Worm (Caenorhabditis elegans) whole organism, mixed stage, embryonic: ENCODE data around the gene act-3.

Source experiments
- M03D4.4 ChIP-seq: sonication (generic microtip); optimal IDR thresholded peaks from 2 replicates; lab custom pipeline; 2017; ENCODE audit warnings: mild to moderate bottlenecking, missing genetic modification characterization, missing compliant biosample characterization
- bed-3 ChIP-seq: fragments of 200-800 bp; sonication (Bioruptor generic); optimal IDR thresholded peaks from 3 replicates; lab custom pipeline; 2018; ENCODE audit warnings: mild to moderate bottlenecking, missing genetic modification characterization, moderate library complexity, missing compliant biosample characterization
- blmp-1 ChIP-seq: fragments of 150-350 bp; optimal IDR thresholded peaks from 2 replicates; lab custom pipeline; 2014; ENCODE audit warnings: missing biosample characterization, missing genetic modification characterization
- ceh-39 ChIP-seq: fragments of 150-350 bp; optimal IDR thresholded peaks from 2 replicates; lab custom pipeline; 2014; ENCODE audit warnings: missing biosample characterization, missing genetic modification characterization
- ceh-43 ChIP-seq: fragments of 200-800 bp; sonication (Bioruptor generic); optimal IDR thresholded peaks from 2 replicates; lab custom pipeline; 2018; ENCODE audit warnings: mild to moderate bottlenecking, missing genetic modification characterization, moderate library complexity, missing compliant biosample characterization
- ceh-83 ChIP-seq: fragments of 200-800 bp; sonication (Bioruptor generic); optimal IDR thresholded peaks from 2 replicates; lab custom pipeline; 2018; ENCODE audit warnings: mild to moderate bottlenecking, missing genetic modification characterization, missing compliant biosample characterization
- ces-1 ChIP-seq: fragments of 150-350 bp; optimal IDR thresholded peaks from 2 replicates; lab custom pipeline; 2014; ENCODE audit warnings: missing biosample characterization, missing genetic modification reagents, missing genetic modification characterization
- cnd-1 ChIP-seq: fragments of 200-800 bp; sonication (Bioruptor generic); optimal IDR thresholded peaks from 2 replicates; lab custom pipeline; 2018; ENCODE audit warnings: mild to moderate bottlenecking, missing genetic modification characterization, missing compliant biosample characterization
- drap-1 ChIP-seq: fragments of 200-800 bp; sonication (Bioruptor generic); optimal IDR thresholded peaks from 3 replicates; lab custom pipeline; 2018; ENCODE audit warnings: mild to moderate bottlenecking, missing genetic modification characterization, missing compliant biosample characterization
- elt-1 ChIP-seq: sonication (generic microtip); optimal IDR thresholded peaks from 2 replicates; lab custom pipeline; 2017; ENCODE audit warnings: missing genetic modification characterization, mild to moderate bottlenecking, missing compliant biosample characterization, antibody characterized with exemption, moderate library complexity, borderline replicate concordance; ENCODE audit not compliant: insufficient read depth
- elt-3 ChIP-seq: fragments of 150-350 bp; optimal IDR thresholded peaks from 2 replicates; lab custom pipeline; 2014; ENCODE audit warnings: missing biosample characterization, missing genetic modification characterization
- flh-1 ChIP-seq: fragments of 200-800 bp; sonication (Bioruptor generic); optimal IDR thresholded peaks from 2 replicates; lab custom pipeline; 2018; ENCODE audit warnings: mild to moderate bottlenecking, missing genetic modification characterization, moderate library complexity, missing compliant biosample characterization
- ham-2 ChIP-seq: fragments of 200-800 bp; sonication (Bioruptor generic); optimal IDR thresholded peaks from 2 replicates; lab custom pipeline; 2018; ENCODE audit warnings: mild to moderate bottlenecking, missing genetic modification characterization, missing compliant biosample characterization
- hlh-1 ChIP-seq: fragments of 150-350 bp; optimal IDR thresholded peaks from 2 replicates; lab custom pipeline; 2014; ENCODE audit warnings: missing biosample characterization, missing genetic modification reagents, missing genetic modification characterization
- lin-13 ChIP-seq: fragments of 150-350 bp; optimal IDR thresholded peaks from 2 replicates; lab custom pipeline; 2014; ENCODE audit warnings: missing biosample characterization, missing genetic modification characterization
- lin-32 ChIP-seq: fragments of 200-800 bp; sonication (Bioruptor generic); optimal IDR thresholded peaks from 2 replicates; lab custom pipeline; 2018; ENCODE audit warnings: mild to moderate bottlenecking, missing genetic modification characterization, missing compliant biosample characterization
- lsy-2 ChIP-seq: fragments of 150-350 bp; optimal IDR thresholded peaks from 2 replicates; lab custom pipeline; 2014; ENCODE audit warnings: missing biosample characterization, missing genetic modification characterization
- mab-5 ChIP-seq: fragments of 150-350 bp; optimal IDR thresholded peaks from 2 replicates; lab custom pipeline; 2014; ENCODE audit warnings: missing biosample characterization, missing genetic modification characterization
- mep-1 ChIP-seq: fragments of 150-350 bp; optimal IDR thresholded peaks from 2 replicates; lab custom pipeline; 2017; ENCODE audit warnings: missing biosample characterization, missing genetic modification reagents, missing genetic modification characterization, inconsistent platforms
- mls-2 ChIP-seq: sonication (generic microtip); optimal IDR thresholded peaks from 2 replicates; lab custom pipeline; 2016; ENCODE audit warnings: mild to moderate bottlenecking, missing genetic modification characterization, moderate library complexity, missing compliant biosample characterization
- nhr-12 ChIP-seq: fragments of 150-350 bp; optimal IDR thresholded peaks from 2 replicates; lab custom pipeline; 2014; ENCODE audit warnings: missing biosample characterization, missing genetic modification characterization
- nhr-2 ChIP-seq: fragments of 150-350 bp; optimal IDR thresholded peaks from 2 replicates; lab custom pipeline; 2014; ENCODE audit warnings: missing biosample characterization, missing genetic modification characterization
- nhr-237 ChIP-seq: fragments of 150-350 bp; optimal IDR thresholded peaks from 2 replicates; lab custom pipeline; 2014; ENCODE audit warnings: missing biosample characterization, missing genetic modification characterization
- nhr-28 ChIP-seq: fragments of 150-350 bp; optimal IDR thresholded peaks from 2 replicates; lab custom pipeline; 2014; ENCODE audit warnings: missing biosample characterization, missing genetic modification characterization
- nhr-76 ChIP-seq: sonication (generic microtip); optimal IDR thresholded peaks from 2 replicates; lab custom pipeline; 2017; ENCODE audit warnings: missing biosample characterization, missing genetic modification characterization
- pha-4 ChIP-seq: fragments of 150-350 bp; optimal IDR thresholded peaks from 2 replicates; lab custom pipeline; 2018; ENCODE audit warnings: missing biosample characterization, missing genetic modification reagents, missing genetic modification characterization
- sem-2 ChIP-seq: fragments of 200-800 bp; sonication (Bioruptor generic); optimal IDR thresholded peaks from 2 replicates; lab custom pipeline; 2018; ENCODE audit warnings: mild to moderate bottlenecking, missing genetic modification characterization, missing compliant biosample characterization
- snpc-4 ChIP-seq: fragments of 150-350 bp; optimal IDR thresholded peaks from 2 replicates; lab custom pipeline; 2014; ENCODE audit warnings: missing biosample characterization, missing genetic modification characterization
- sptf-1 ChIP-seq: sonication (generic microtip); optimal IDR thresholded peaks from 2 replicates; lab custom pipeline; 2017; ENCODE audit warnings: mild to moderate bottlenecking, missing genetic modification characterization, moderate library complexity, missing compliant biosample characterization
- tbx-8 ChIP-seq: fragments of 200-800 bp; sonication (Bioruptor generic); optimal IDR thresholded peaks from 2 replicates; lab custom pipeline; 2018; ENCODE audit warnings: mild to moderate bottlenecking, missing genetic modification characterization, moderate library complexity, missing compliant biosample characterization
- unc-120 ChIP-seq: sonication (generic microtip); optimal IDR thresholded peaks from 2 replicates; lab custom pipeline; 2017; ENCODE audit warnings: missing genetic modification characterization, missing compliant biosample characterization; ENCODE audit not compliant: poor library complexity, severe bottlenecking
- unc-39 ChIP-seq: fragments of 150-350 bp; optimal IDR thresholded peaks from 2 replicates; lab custom pipeline; 2014; ENCODE audit warnings: missing biosample characterization, missing genetic modification characterization
- unc-62 ChIP-seq: fragments of 150-350 bp; optimal IDR thresholded peaks from 2 replicates; lab custom pipeline; 2014; ENCODE audit warnings: missing biosample characterization, missing genetic modification reagents, missing genetic modification characterization
- zip-8 ChIP-seq: fragments of 150-350 bp; optimal IDR thresholded peaks from 2 replicates; lab custom pipeline; 2014; ENCODE audit warnings: missing biosample characterization, missing genetic modification characterization
- ztf-11 ChIP-seq: fragments of 150-350 bp; optimal IDR thresholded peaks from 2 replicates; lab custom pipeline; 2014; ENCODE audit warnings: missing biosample characterization, missing genetic modification characterization

Gene act-3

ce11 chrV:11082475-11082874 is 8.2 kb upstream of the act-3 start:
- TF ChIP-seq blmp-1 (tag; lab: Kevin White, UChicago), result no peak
- peak; percentile 50 for TF ChIP-seq nhr-237
- TF ChIP-seq nhr-12 (tag; lab: Kevin White, UChicago), result no peak
- peak; percentile 58 for TF ChIP-seq unc-62 (GFP tag; lab: Kevin White, UChicago)
- TF ChIP-seq mep-1 (tag; lab: Kevin White, UChicago), result peak; percentile 36
- no peak for TF ChIP-seq elt-1
- TF ChIP-seq pha-4 (tag; lab: Kevin White, UChicago), result peak; percentile 54
- TF ChIP-seq ceh-43 (GFP tag; lab: Kevin White, UChicago), result no peak
- no peak for TF ChIP-seq mab-5 (tag; lab: Kevin White, UChicago)
- no peak for TF ChIP-seq sptf-1 (tag; lab: Kevin White, UChicago)
- TF ChIP-seq nhr-2 (tag; lab: Kevin White, UChicago), result no peak
- TF ChIP-seq mls-2 (tag; lab: Kevin White, UChicago), result no peak
- TF ChIP-seq lsy-2 (tag; lab: Kevin White, UChicago), result no peak
- TF ChIP-seq hlh-1, result peak; percentile 76
- TF ChIP-seq M03D4.4 (tag; lab: Kevin White, UChicago), result peak; percentile 27
- TF ChIP-seq unc-120 (tag; lab: Kevin White, UChicago), result peak; percentile 90
- no peak for TF ChIP-seq sem-2 (GFP tag; lab: Kevin White, UChicago)

- TF ChIP-seq ceh-43 (GFP tag; lab: Kevin White, UChicago), result no peak
- TF ChIP-seq elt-1, result no peak
- TF ChIP-seq unc-62 (GFP tag; lab: Kevin White, UChicago), result peak; percentile 32
- no peak for TF ChIP-seq ztf-11 (tag; lab: Kevin White, UChicago)
- peak; percentile 40 for TF ChIP-seq hlh-1
- peak; percentile 21 for TF ChIP-seq sptf-1 (tag; lab: Kevin White, UChicago)
- peak; percentile 95 for TF ChIP-seq unc-120 (tag; lab: Kevin White, UChicago)
- TF ChIP-seq M03D4.4 (tag; lab: Kevin White, UChicago), result peak; percentile 43
These were observed 6.2 kb upstream of the act-3 start, which contains the start of gene act-1 for ce11 chrV:11080345-11081102. Gene act-1 (plus strand): TSS chrV:11081052.

DNA sequence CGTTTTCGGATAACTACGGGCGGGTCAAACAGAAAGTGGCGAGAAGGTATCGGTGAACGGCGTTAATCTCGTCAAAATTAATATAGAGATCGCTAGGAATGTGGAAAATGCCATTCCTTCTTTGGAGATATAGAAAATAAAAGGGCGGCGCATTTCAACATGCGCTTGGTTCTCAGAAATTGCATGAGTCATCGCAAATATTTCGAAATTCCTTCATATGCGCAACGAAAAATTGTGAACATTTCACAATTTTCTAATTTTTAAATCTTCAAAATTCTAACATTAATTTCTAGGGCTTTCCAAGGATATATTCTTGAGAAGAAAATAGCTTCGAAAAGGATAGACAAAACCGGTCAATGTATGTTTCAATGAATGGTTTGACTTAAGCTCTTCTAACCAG is 4.6 kb upstream of the act-3 start:
- TF ChIP-seq sptf-1 (tag; lab: Kevin White, UChicago) (no peak), mep-1 (tag; lab: Kevin White, UChicago) (no peak), nhr-76 (tag; lab: Kevin White, UChicago) (no peak), hlh-1 (no peak), mab-5 (tag; lab: Kevin White, UChicago) (no peak), nhr-28 (no peak), ztf-11 (tag; lab: Kevin White, UChicago) (no peak), blmp-1 (tag; lab: Kevin White, UChicago) (no peak), tbx-8 (GFP tag; lab: Kevin White, UChicago) (no peak), zip-8 (tag; lab: Kevin White, UChicago) (no peak), nhr-2 (tag; lab: Kevin White, UChicago) (no peak), unc-62 (GFP tag; lab: Kevin White, UChicago) (no peak)

- TF ChIP-seq blmp-1 (tag; lab: Kevin White, UChicago) (no peak), flh-1 (GFP tag; lab: Kevin White, UChicago) (no peak), ham-2 (GFP tag; lab: Kevin White, UChicago) (no peak), ces-1 (GFP tag; lab: Kevin White, UChicago) (peak; percentile 69), zip-8 (tag; lab: Kevin White, UChicago) (no peak), pha-4 (tag; lab: Kevin White, UChicago) (peak; percentile 76), nhr-237 (peak; percentile 19), sem-2 (GFP tag; lab: Kevin White, UChicago) (no peak), lin-32 (GFP tag; lab: Kevin White, UChicago) (no peak), nhr-2 (tag; lab: Kevin White, UChicago) (no peak), bed-3 (no peak), lsy-2 (tag; lab: Kevin White, UChicago) (peak; percentile 64), cnd-1 (tag; lab: Kevin White, UChicago) (peak; percentile 49), unc-120 (tag; lab: Kevin White, UChicago) (peak; percentile 46), mep-1 (tag; lab: Kevin White, UChicago) (peak; percentile 79), ceh-43 (GFP tag; lab: Kevin White, UChicago) (no peak), snpc-4 (tag; lab: Kevin White, UChicago) (no peak), elt-3 (tag; lab: Kevin White, UChicago) (no peak), lin-13 (tag; lab: Kevin White, UChicago) (peak; percentile 67), mls-2 (tag; lab: Kevin White, UChicago) (no peak), ztf-11 (tag; lab: Kevin White, UChicago) (no peak), unc-62 (GFP tag; lab: Kevin White, UChicago) (no peak), hlh-1 (no peak), nhr-12 (tag; lab: Kevin White, UChicago) (no peak), M03D4.4 (tag; lab: Kevin White, UChicago) (no peak), drap-1 (GFP tag; lab: Kevin White, UChicago) (no peak), tbx-8 (GFP tag; lab: Kevin White, UChicago) (no peak), ceh-39 (tag; lab: Kevin White, UChicago) (peak; percentile 74), mab-5 (tag; lab: Kevin White, UChicago) (no peak), nhr-76 (tag; lab: Kevin White, UChicago) (no peak), nhr-28 (no peak), ceh-83 (GFP tag; lab: Kevin White, UChicago) (no peak), unc-39 (tag; lab: Kevin White, UChicago) (no peak), sptf-1 (tag; lab: Kevin White, UChicago) (no peak), elt-1 (no peak)
These were observed 3.9 kb upstream of the act-3 start, which contains the start of gene act-2 for ce11 chrV:11078104-11078724. Gene act-2 (minus strand): TSS chrV:11078154.
